Fruit fly (Drosophila melanogaster) whole organism, adult: Measurements from ENCODE around the gene CG4880.

Experiments used
- CG11617 ChIP-seq: fragments of 200-800 bp; sonication (Bioruptor generic); optimal IDR thresholded peaks from 2 replicates; lab custom pipeline; 2017; ENCODE audit warnings: mild to moderate bottlenecking, missing biosample characterization, missing genetic modification reagents, missing genetic modification characterization
- CG12768 ChIP-seq: fragments of 200-800 bp; sonication (Bioruptor generic); optimal IDR thresholded peaks from 2 replicates; lab custom pipeline; 2017; ENCODE audit warnings: missing biosample characterization, missing genetic modification characterization, mild to moderate bottlenecking, moderate library complexity, missing genetic modification reagents
- CG14711 ChIP-seq: fragments of 200-800 bp; sonication (Bioruptor generic); optimal IDR thresholded peaks from 2 replicates; lab custom pipeline; 2018; ENCODE audit warnings: missing biosample characterization, mild to moderate bottlenecking, missing genetic modification characterization, moderate library complexity
- CG1620 ChIP-seq: fragments of 200-800 bp; sonication (Bioruptor generic); optimal IDR thresholded peaks from 2 replicates; lab custom pipeline; 2016; ENCODE audit warnings: missing biosample characterization, missing genetic modification characterization
- CG33017 ChIP-seq: fragments of 200-800 bp; sonication (Bioruptor generic); optimal IDR thresholded peaks from 2 replicates; lab custom pipeline; 2018; ENCODE audit warnings: missing biosample characterization, mild to moderate bottlenecking, missing genetic modification characterization, moderate library complexity
- CG5204 ChIP-seq: fragments of 200-800 bp; sonication (Bioruptor generic); optimal IDR thresholded peaks from 2 replicates; lab custom pipeline; 2016; ENCODE audit warnings: missing biosample characterization, missing genetic modification characterization
- CG7045 ChIP-seq: fragments of 200-800 bp; sonication (Bioruptor generic); optimal IDR thresholded peaks from 2 replicates; lab custom pipeline; 2017; ENCODE audit warnings: missing biosample characterization, mild to moderate bottlenecking, missing genetic modification characterization
- CG7101 ChIP-seq: fragments of 200-800 bp; sonication (Bioruptor generic); optimal IDR thresholded peaks from 2 replicates; lab custom pipeline; 2018; ENCODE audit warnings: missing biosample characterization, mild to moderate bottlenecking, missing genetic modification characterization, moderate library complexity
- Clk ChIP-seq: fragments of 200-800 bp; sonication (Bioruptor generic); optimal IDR thresholded peaks from 2 replicates; lab custom pipeline; 2017; ENCODE audit warnings: missing biosample characterization, missing genetic modification characterization
- Crg-1 ChIP-seq: fragments of 200-800 bp; sonication (Bioruptor generic); optimal IDR thresholded peaks from 2 replicates; lab custom pipeline; 2016; ENCODE audit warnings: missing biosample characterization, missing genetic modification characterization
- Hr96 ChIP-seq: fragments of 200-800 bp; sonication (Bioruptor generic); optimal IDR thresholded peaks from 2 replicates; lab custom pipeline; 2016; ENCODE audit warnings: missing biosample characterization, missing genetic modification characterization
- Mnt ChIP-seq: fragments of 200-800 bp; sonication (Bioruptor generic); optimal IDR thresholded peaks from 2 replicates; lab custom pipeline; 2016; ENCODE audit warnings: missing biosample characterization, mild to moderate bottlenecking, missing genetic modification characterization
- bab1 ChIP-seq: fragments of 200-800 bp; sonication (Bioruptor generic); optimal IDR thresholded peaks from 3 replicates; lab custom pipeline; 2019; ENCODE audit warnings: missing biosample characterization, mild to moderate bottlenecking, missing genetic modification characterization, moderate library complexity
- cic ChIP-seq: fragments of 200-800 bp; sonication (Bioruptor generic); optimal IDR thresholded peaks from 2 replicates; lab custom pipeline; 2017; ENCODE audit warnings: missing biosample characterization, mild to moderate bottlenecking, missing genetic modification characterization, moderate library complexity
- cnc ChIP-seq, 2 experiments: fragments of >200 bp; optimal IDR thresholded peaks; 2 replicates each; lab custom pipeline; 2017
- kay ChIP-seq: fragments of 200-800 bp; sonication (Bioruptor generic); peaks from one replicate; lab custom pipeline; 2016; ENCODE audit warnings: missing biosample characterization, missing genetic modification characterization, borderline replicate concordance
- ovo ChIP-seq: fragments of 200-800 bp; sonication (Bioruptor generic); optimal IDR thresholded peaks from 2 replicates; lab custom pipeline; 2016; ENCODE audit warnings: missing biosample characterization, missing genetic modification characterization
- pad ChIP-seq: fragments of 200-800 bp; sonication (Bioruptor generic); optimal IDR thresholded peaks from 3 replicates; lab custom pipeline; 2017; ENCODE audit warnings: missing biosample characterization, missing genetic modification characterization, mild to moderate bottlenecking, moderate library complexity, missing genetic modification reagents
- tj ChIP-seq: fragments of 200-800 bp; sonication (Bioruptor generic); optimal IDR thresholded peaks from 3 replicates; lab custom pipeline; 2017; ENCODE audit warnings: missing biosample characterization, mild to moderate bottlenecking, missing genetic modification characterization, moderate library complexity
- toe ChIP-seq: fragments of 200-800 bp; sonication (Bioruptor generic); optimal IDR thresholded peaks from 2 replicates; lab custom pipeline; 2016; ENCODE audit warnings: missing biosample characterization, missing genetic modification characterization

Gene CG4880

DNA sequence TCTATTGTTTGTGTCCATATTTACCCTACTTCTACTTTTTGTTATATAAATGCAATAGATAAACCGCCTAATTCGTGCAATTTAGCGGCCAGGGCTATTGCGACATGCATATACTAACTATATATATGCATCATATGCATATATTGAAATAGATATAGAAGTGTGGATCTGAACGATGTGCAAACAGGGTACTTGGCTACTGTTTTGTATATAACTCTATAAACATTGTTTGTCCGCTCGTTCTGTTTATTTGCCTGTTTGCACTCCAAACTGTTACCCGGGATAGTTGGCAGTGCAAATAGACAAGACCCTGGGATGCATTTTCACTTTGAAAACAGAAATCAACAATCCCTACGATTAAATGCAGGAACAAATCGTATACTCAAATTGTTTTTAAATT is 6.4 kb downstream of the CG4880 start:
- TF ChIP-seq CG33017: peak; percentile 0
- TF ChIP-seq bab1 (GFP tag; lab: Kevin White, UChicago): no peak
- peak; percentile 38 for TF ChIP-seq Mnt (GFP tag; lab: Kevin White, UChicago)
- peak; percentile 49 for TF ChIP-seq pad (GFP tag; lab: Kevin White, UChicago)
- peak; percentile 39 for TF ChIP-seq kay (GFP tag; lab: Kevin White, UChicago)
- peak; percentile 39 for TF ChIP-seq CG11617 (GFP tag; lab: Kevin White, UChicago)
- TF ChIP-seq Clk (GFP tag; lab: Kevin White, UChicago): no peak
- no peak for TF ChIP-seq toe (GFP tag; lab: Kevin White, UChicago)
- peak; percentile 32 for TF ChIP-seq Crg-1
- peak; percentile 68 for TF ChIP-seq ovo
- peak; percentile 64 for TF ChIP-seq cic (GFP tag; lab: Kevin White, UChicago)
- TF ChIP-seq CG1620 (GFP tag; lab: Kevin White, UChicago): peak; percentile 36
- TF ChIP-seq CG7045: peak; percentile 6
- no peak for TF ChIP-seq CG5204 (GFP tag; lab: Kevin White, UChicago)
- peak; percentile 23 for TF ChIP-seq CG14711
- TF ChIP-seq CG12768 (GFP tag; lab: Kevin White, UChicago): peak; percentile 32
- TF ChIP-seq tj (GFP tag; lab: Kevin White, UChicago): no peak
- TF ChIP-seq CG7101 (tag; lab: Kevin White, UChicago): peak; percentile 51
- TF ChIP-seq cnc (optimal IDR thresholded peaks at IDR 0.05; lab: Kevin White, UChicago): no peak
- peak; percentile 30 for TF ChIP-seq Hr96 (GFP tag; lab: Kevin White, UChicago)

DNA sequence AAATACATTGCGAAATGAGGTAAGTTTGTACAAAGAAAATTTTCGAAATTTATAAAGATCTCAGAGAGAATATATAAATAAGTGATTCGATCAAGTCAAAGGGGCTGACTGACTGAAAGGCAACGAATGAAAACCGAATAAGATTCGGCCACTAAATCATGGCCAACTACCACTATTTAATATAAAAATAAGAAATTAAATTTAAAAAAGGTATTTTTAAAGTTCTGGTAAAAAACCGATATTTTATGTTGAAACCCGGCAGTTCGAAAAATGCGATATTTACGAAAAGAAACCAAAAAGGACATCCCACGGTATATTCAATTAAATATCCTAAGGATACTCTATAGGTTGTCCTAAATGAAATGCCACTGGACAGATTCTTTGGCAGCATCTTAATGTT is 10.5 kb downstream of the CG4880 start, which contains the start of gene CG33252:
Gene CG33252 (minus strand): TSS at position 101 of the 400 bp plus-strand sequence.
- TF ChIP-seq CG33017 (no peak), Clk (GFP tag; lab: Kevin White, UChicago) (no peak), CG7101 (tag; lab: Kevin White, UChicago) (no peak), CG14711 (no peak), toe (GFP tag; lab: Kevin White, UChicago) (no peak), tj (GFP tag; lab: Kevin White, UChicago) (no peak), Mnt (GFP tag; lab: Kevin White, UChicago) (no peak), cnc (optimal IDR thresholded peaks at IDR 0.05; lab: Kevin White, UChicago) (no peak), CG1620 (GFP tag; lab: Kevin White, UChicago) (no peak), Crg-1 (no peak), ovo (no peak), Hr96 (GFP tag; lab: Kevin White, UChicago) (no peak), CG12768 (GFP tag; lab: Kevin White, UChicago) (no peak), cic (GFP tag; lab: Kevin White, UChicago) (no peak), pad (GFP tag; lab: Kevin White, UChicago) (no peak), CG5204 (GFP tag; lab: Kevin White, UChicago) (no peak), CG11617 (GFP tag; lab: Kevin White, UChicago) (no peak), kay (GFP tag; lab: Kevin White, UChicago) (no peak), CG7045 (no peak)

DNA sequence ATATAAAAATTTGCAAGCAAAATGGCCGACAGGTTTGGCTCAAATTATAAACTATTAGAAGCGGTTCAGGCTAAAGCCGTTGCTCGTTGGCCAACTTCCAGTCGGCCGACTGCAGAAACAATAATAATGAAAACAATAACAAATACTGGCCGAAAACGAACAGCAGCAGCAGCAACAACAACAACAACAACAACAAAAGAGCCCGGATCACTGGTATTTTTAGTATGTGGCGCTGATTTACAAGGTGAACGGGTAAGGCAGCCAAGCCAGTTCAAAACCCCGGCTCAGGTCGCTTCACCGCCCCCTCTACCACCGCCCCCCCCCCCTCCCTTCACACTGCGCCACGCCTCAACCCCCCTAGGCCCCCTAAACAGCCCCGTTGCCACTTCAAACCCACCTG is 13.7 kb downstream of the CG4880 start:
- no peak for TF ChIP-seq ovo
- no peak for TF ChIP-seq cnc (optimal IDR thresholded peaks at IDR 0.05; lab: Kevin White, UChicago)
- no peak for TF ChIP-seq CG7101 (tag; lab: Kevin White, UChicago)
- no peak for TF ChIP-seq CG33017
- no peak for TF ChIP-seq toe (GFP tag; lab: Kevin White, UChicago)
- no peak for TF ChIP-seq tj (GFP tag; lab: Kevin White, UChicago)
- no peak for TF ChIP-seq Crg-1
- TF ChIP-seq CG5204 (GFP tag; lab: Kevin White, UChicago): no peak
- no peak for TF ChIP-seq Mnt (GFP tag; lab: Kevin White, UChicago)

DNA sequence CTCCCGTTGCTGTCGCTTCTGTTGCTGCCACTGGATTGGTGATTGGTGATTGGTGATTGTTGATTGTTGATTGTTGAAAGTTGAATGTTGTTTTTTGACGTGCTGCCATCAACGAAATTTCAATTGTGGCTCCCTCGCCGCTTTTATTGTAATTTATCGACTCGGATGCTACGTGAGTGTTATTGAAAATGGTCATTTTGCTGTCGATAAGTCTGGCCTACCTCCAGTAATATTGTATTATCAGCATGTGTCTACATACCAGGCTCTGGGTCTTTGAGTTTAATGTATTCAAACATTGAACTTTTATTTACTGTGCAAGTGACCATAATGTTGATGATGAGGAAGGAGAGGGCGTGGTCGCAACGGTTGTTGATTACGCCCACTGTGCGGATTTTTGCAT is 15.8 kb downstream of the CG4880 start:
- TF ChIP-seq CG33017 (no peak), Mnt (GFP tag; lab: Kevin White, UChicago) (no peak), CG12768 (GFP tag; lab: Kevin White, UChicago) (no peak), bab1 (GFP tag; lab: Kevin White, UChicago) (no peak), Hr96 (GFP tag; lab: Kevin White, UChicago) (no peak), kay (GFP tag; lab: Kevin White, UChicago) (no peak), Crg-1 (no peak), CG7045 (no peak), CG1620 (GFP tag; lab: Kevin White, UChicago) (no peak), Clk (GFP tag; lab: Kevin White, UChicago) (no peak), ovo (no peak), pad (GFP tag; lab: Kevin White, UChicago) (no peak), cnc (optimal IDR thresholded peaks at IDR 0.05; lab: Kevin White, UChicago) (no peak)

DNA sequence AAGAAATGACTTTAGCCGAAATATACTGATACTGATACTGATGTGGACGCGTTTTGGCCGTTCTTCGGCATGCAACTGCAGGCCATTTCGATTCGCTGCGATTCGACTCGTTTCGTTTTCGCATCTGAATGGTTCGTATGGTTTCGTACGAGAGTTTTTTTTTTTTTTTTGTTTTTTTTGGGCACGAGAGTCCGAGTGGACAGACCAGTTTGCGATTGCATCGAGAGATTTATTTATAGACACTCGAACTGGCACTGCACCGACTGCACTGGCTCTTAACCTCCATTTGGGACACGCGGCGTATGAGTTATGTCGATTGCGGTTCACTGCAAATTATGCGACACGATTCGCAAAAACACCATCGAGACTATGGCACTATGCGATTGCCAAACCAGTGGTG is 19.4 kb downstream of the CG4880 start:
- TF ChIP-seq cic (GFP tag; lab: Kevin White, UChicago): no peak
- no peak for TF ChIP-seq Clk (GFP tag; lab: Kevin White, UChicago)
- TF ChIP-seq Mnt (GFP tag; lab: Kevin White, UChicago): no peak
- no peak for TF ChIP-seq CG1620 (GFP tag; lab: Kevin White, UChicago)
- TF ChIP-seq cnc (optimal IDR thresholded peaks at IDR 0.05; lab: Kevin White, UChicago): no peak
- no peak for TF ChIP-seq CG11617 (GFP tag; lab: Kevin White, UChicago)
- TF ChIP-seq CG5204 (GFP tag; lab: Kevin White, UChicago): no peak
- no peak for TF ChIP-seq Crg-1
- TF ChIP-seq CG33017: no peak
- TF ChIP-seq ovo: no peak
- TF ChIP-seq tj (GFP tag; lab: Kevin White, UChicago): no peak
- no peak for TF ChIP-seq kay (GFP tag; lab: Kevin White, UChicago)
- no peak for TF ChIP-seq pad (GFP tag; lab: Kevin White, UChicago)
- TF ChIP-seq Hr96 (GFP tag; lab: Kevin White, UChicago): no peak

DNA sequence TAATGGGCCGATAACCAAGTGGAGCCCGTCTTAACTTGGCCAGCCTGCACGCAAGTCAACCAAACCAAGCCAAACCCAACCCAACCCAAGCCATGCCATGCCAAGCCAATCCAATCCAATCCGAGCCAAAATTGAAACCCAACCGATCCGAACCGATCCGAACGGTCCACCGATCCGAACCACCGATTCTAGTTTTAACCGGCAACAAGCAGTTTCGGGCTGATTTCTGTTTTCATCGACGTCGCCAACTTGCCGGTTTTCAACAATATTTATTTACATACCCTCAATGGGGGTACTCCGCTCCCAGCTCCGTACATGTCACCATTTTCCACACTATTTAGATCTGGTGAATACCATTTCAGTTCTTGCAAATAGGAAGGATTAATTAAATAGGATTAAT is 20.4 kb downstream of the CG4880 start:
- TF ChIP-seq cnc (optimal IDR thresholded peaks at IDR 0.05; lab: Kevin White, UChicago): no peak
- no peak for TF ChIP-seq tj (GFP tag; lab: Kevin White, UChicago)
- no peak for TF ChIP-seq Crg-1
- TF ChIP-seq Hr96 (GFP tag; lab: Kevin White, UChicago): no peak
- TF ChIP-seq Clk (GFP tag; lab: Kevin White, UChicago): no peak
- no peak for TF ChIP-seq CG11617 (GFP tag; lab: Kevin White, UChicago)
- TF ChIP-seq CG14711: no peak
- TF ChIP-seq pad (GFP tag; lab: Kevin White, UChicago): no peak
- no peak for TF ChIP-seq CG5204 (GFP tag; lab: Kevin White, UChicago)
- no peak for TF ChIP-seq toe (GFP tag; lab: Kevin White, UChicago)
- TF ChIP-seq bab1 (GFP tag; lab: Kevin White, UChicago): no peak
- TF ChIP-seq Mnt (GFP tag; lab: Kevin White, UChicago): no peak
- TF ChIP-seq CG7101 (tag; lab: Kevin White, UChicago): no peak
- TF ChIP-seq ovo: no peak
- no peak for TF ChIP-seq CG33017
- TF ChIP-seq CG12768 (GFP tag; lab: Kevin White, UChicago): no peak
